Worm (Caenorhabditis elegans) whole organism, late embryonic: Measurements from ENCODE around the gene C49F5.8.

Source experiments
- C08G9.2 ChIP-seq: sonication (generic microtip); optimal IDR thresholded peaks from 2 replicates; lab custom pipeline; 2016; ENCODE audit warnings: mild to moderate bottlenecking, missing genetic modification characterization, moderate library complexity, missing compliant biosample characterization
- ama-1 ChIP-seq: fragments of 150-350 bp; optimal IDR thresholded peaks from 2 replicates; lab custom pipeline; 2014
- ceh-18 ChIP-seq: sonication (generic microtip); optimal IDR thresholded peaks from 2 replicates; lab custom pipeline; 2016; ENCODE audit warnings: missing genetic modification characterization, missing compliant biosample characterization
- dmd-4 ChIP-seq: sonication (generic microtip); optimal IDR thresholded peaks from 2 replicates; lab custom pipeline; 2016; ENCODE audit warnings: borderline replicate concordance, missing genetic modification characterization, missing compliant biosample characterization
- ets-4 ChIP-seq: sonication (generic microtip); optimal IDR thresholded peaks from 2 replicates; lab custom pipeline; 2016; ENCODE audit warnings: missing genetic modification characterization, missing compliant biosample characterization
- eyg-1 ChIP-seq: sonication (generic microtip); optimal IDR thresholded peaks from 2 replicates; lab custom pipeline; 2016; ENCODE audit warnings: missing genotype, missing genetic modification characterization, missing compliant biosample characterization
- nhr-11 ChIP-seq: fragments of 150-350 bp; optimal IDR thresholded peaks from 2 replicates; lab custom pipeline; 2014; ENCODE audit warnings: missing biosample characterization, missing genetic modification characterization
- pag-3 ChIP-seq: sonication (generic microtip); optimal IDR thresholded peaks from 2 replicates; lab custom pipeline; 2016; ENCODE audit warnings: missing compliant biosample characterization, missing genetic modification characterization, borderline replicate concordance
- pha-2 ChIP-seq: sonication (generic microtip); optimal IDR thresholded peaks from 2 replicates; lab custom pipeline; 2017; ENCODE audit warnings: mild to moderate bottlenecking, missing genetic modification characterization, missing compliant biosample characterization
- pha-4 ChIP-seq: fragments of 150-350 bp; optimal IDR thresholded peaks from 2 replicates; lab custom pipeline; 2018; ENCODE audit warnings: missing biosample characterization, missing genetic modification reagents, missing genetic modification characterization
- pros-1 ChIP-seq: fragments of 150-350 bp; optimal IDR thresholded peaks from 2 replicates; lab custom pipeline; 2014; ENCODE audit warnings: missing biosample characterization, missing genetic modification reagents, missing genetic modification characterization
- sox-4 ChIP-seq: sonication (generic microtip); optimal IDR thresholded peaks from 2 replicates; lab custom pipeline; 2017; ENCODE audit warnings: mild to moderate bottlenecking, missing genetic modification characterization, inconsistent platforms, missing compliant biosample characterization
- unc-55 ChIP-seq: sonication (generic microtip); optimal IDR thresholded peaks from 2 replicates; lab custom pipeline; 2017; ENCODE audit warnings: missing biosample characterization, missing genetic modification reagents, missing genetic modification characterization
- unc-86 ChIP-seq: sonication (generic microtip); optimal IDR thresholded peaks from 2 replicates; lab custom pipeline; 2016; ENCODE audit warnings: missing genetic modification characterization, missing compliant biosample characterization

DNA sequence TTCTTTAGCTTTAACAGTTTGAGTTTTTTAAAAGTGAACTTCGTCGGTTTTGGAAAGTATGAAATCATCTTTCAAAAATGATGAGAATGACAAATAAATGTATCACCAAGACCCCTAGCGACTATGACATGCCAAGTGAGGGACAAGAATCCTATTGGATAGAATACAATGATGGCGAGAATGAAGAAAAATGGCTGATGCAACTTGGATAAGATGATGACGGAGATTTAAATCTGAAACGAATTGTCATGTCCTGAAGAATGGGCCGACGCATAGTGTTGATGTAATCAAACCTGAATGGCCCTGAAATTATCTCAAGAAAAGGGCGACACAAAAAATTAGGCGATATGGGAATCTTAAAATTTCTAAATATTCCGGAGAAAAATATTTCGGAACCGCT is 3.7 kb downstream of the C49F5.8 start:
- TF ChIP-seq eyg-1: no peak
- TF ChIP-seq pha-4 (tag; lab: Kevin White, UChicago): no peak
- no peak for TF ChIP-seq ama-1 (lab: Kevin White, UChicago)
- no peak for TF ChIP-seq ets-4
- no peak for TF ChIP-seq pros-1 (tag; lab: Kevin White, UChicago)
- TF ChIP-seq sox-4 (tag; lab: Kevin White, UChicago): no peak
- no peak for TF ChIP-seq unc-86 (tag; lab: Kevin White, UChicago)
- TF ChIP-seq dmd-4: no peak
- no peak for TF ChIP-seq C08G9.2
- TF ChIP-seq ceh-18 (tag; lab: Kevin White, UChicago): no peak
- TF ChIP-seq unc-55 (GFP tag; lab: Kevin White, UChicago): no peak
- TF ChIP-seq pha-2 (tag; lab: Kevin White, UChicago): no peak
- no peak for TF ChIP-seq nhr-11 (tag; lab: Kevin White, UChicago)
- TF ChIP-seq pag-3 (tag; lab: Kevin White, UChicago): no peak
